Fruit fly (Drosophila melanogaster): ENCODE data around the gene CG1368.

- TF ChIP-seq Myc (optimal IDR thresholded peaks at IDR 0.05) (no peak), h (optimal IDR thresholded peaks at IDR 0.05) (no peak), psq (optimal IDR thresholded peaks at IDR 0.05) (no peak), insv (optimal IDR thresholded peaks at IDR 0.05) (no peak), ttk (optimal IDR thresholded peaks at IDR 0.05) (no peak)
These were observed 46.6 kb downstream of the CG1368 start for dm6 chrX:14221182-14221581.

All from Kc167 (cell line).